Worm (Caenorhabditis elegans) whole organism, L4/young adult: ENCODE measurements around the gene F52H2.1.

Source experiments
- W03F9.2 ChIP-seq: fragments of 150-350 bp; optimal IDR thresholded peaks from 2 replicates; lab custom pipeline; 2014; ENCODE audit warnings: missing biosample characterization, missing genetic modification characterization
- dao-5 ChIP-seq: sonication (generic microtip); optimal IDR thresholded peaks from 2 replicates; lab custom pipeline; 2016; ENCODE audit warnings: missing genotype, missing genetic modification characterization, moderate library complexity, missing compliant biosample characterization
- him-1 ChIP-seq: sonication (generic microtip); optimal IDR thresholded peaks from 2 replicates; lab custom pipeline; 2016; ENCODE audit warnings: missing genotype, missing genetic modification reagents, missing genetic modification characterization, missing compliant biosample characterization

ce11 chrX:2565308-2565773 is 7.6 kb upstream of the F52H2.1 start, which contains the start of gene F52H2.15:
- TF ChIP-seq dao-5 (tag; lab: Kevin White, UChicago) (no peak), him-1 (tag; lab: Kevin White, UChicago) (no peak), W03F9.2 (no peak)
